Fruit fly (Drosophila melanogaster): ENCODE measurements around the gene Pcyt2.

The Pcyt2 gene

DNA sequence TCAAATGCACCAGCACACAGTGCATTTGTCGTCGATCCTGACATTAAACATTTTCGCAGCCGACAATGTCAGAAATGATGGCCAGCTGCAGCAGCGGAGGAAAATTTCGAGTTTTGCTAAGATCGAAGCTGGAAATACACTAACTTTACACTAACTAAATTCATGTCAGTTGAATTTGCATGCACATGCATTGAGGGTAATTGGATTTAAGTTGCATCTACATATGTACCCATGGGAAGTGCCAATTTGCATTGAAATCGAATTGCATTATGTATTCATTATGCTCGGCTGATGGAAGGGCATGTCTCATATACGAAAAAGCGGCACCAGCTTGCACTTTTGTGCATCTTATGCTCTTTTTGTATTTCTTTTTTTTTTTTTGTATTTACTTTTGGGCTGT, 31.5 kb downstream of the Pcyt2 start:
- TF ChIP-seq h (optimal IDR thresholded peaks at IDR 0.05) (no peak), psq (optimal IDR thresholded peaks at IDR 0.05) (no peak), ttk (optimal IDR thresholded peaks at IDR 0.05) (no peak), Sin3A (optimal IDR thresholded peaks at IDR 0.05) (no peak), Myc (optimal IDR thresholded peaks at IDR 0.05) (no peak), insv (optimal IDR thresholded peaks at IDR 0.05) (no peak)

DNA sequence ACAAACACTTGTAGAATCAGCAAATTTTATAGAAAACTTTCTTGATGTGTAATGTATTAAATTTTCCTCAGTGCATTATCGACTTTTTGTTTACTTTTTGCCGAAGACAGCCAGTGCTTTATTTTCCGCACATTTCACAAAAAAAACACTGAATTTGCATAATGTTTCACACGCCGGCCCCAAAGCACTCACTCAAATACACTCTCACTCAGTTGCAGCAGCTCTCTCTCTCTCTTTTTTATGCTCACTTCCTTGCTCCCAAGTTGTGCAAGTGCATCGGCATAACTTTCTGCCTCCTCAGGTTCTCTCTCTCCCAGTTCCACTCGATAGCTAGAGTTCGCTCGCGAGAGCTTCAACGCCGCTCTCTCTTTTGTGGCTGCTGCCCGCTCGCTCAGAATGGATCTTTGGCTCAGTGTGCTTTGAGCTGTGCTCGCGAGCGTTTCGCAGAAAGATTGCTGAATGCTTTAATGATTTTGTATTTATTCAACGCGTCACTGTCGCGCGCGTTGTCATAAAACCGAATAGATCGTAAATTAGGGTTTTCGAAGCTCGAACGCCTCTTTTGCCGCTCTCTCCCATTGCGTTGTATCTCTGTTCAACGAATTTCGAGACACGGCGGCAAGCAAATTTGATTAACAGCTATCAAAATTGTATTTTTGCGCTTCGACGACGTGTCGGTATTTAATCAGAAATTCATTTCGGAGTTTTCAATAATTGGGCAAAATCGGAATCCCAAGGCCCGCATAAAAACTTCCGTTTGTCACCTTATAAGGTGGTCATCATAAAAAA, 33.2 kb downstream of the Pcyt2 start:
- no peak for TF ChIP-seq insv (optimal IDR thresholded peaks at IDR 0.05)
- no peak for TF ChIP-seq ttk (optimal IDR thresholded peaks at IDR 0.05)
- TF ChIP-seq Sin3A (optimal IDR thresholded peaks at IDR 0.05), result no peak

DNA sequence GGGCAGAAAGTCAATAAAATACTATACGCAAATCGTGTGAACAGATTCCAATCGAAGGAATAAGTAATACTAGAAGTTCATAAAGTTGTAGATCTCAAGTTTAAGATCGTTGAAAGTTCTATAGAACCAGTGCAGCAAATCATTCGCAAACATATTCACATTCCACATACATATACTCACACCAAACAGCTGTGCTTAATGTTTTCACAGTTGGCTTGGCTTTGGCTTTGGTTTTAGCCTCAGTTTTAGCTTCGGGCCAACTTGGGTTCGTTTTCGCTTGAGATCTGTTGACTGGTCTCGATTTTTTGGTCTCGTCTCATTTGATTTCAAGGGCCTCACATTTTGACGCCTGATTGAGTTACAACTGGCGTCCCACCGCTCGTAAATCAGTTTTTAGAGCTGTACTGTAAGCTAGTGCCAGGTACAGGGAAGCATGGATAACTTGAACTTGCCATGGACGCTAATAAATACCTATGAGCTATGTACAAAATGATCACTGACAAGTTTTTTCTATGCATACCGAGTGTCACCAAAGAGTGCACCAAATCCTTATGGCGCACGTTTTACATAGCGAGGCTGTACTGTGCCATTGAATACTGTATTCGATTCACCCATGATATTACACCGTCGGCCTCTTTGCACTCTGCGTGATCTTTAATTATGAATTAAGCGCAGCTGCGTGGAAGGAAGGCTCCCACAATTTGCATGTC, 34.0 kb downstream of the Pcyt2 start:
- no peak for TF ChIP-seq insv (optimal IDR thresholded peaks at IDR 0.05)
- no peak for TF ChIP-seq Sin3A (optimal IDR thresholded peaks at IDR 0.05)
- no peak for TF ChIP-seq ttk (optimal IDR thresholded peaks at IDR 0.05)
- no peak for TF ChIP-seq h (optimal IDR thresholded peaks at IDR 0.05)
- no peak for TF ChIP-seq psq (optimal IDR thresholded peaks at IDR 0.05)
- no peak for TF ChIP-seq Myc (optimal IDR thresholded peaks at IDR 0.05)

DNA sequence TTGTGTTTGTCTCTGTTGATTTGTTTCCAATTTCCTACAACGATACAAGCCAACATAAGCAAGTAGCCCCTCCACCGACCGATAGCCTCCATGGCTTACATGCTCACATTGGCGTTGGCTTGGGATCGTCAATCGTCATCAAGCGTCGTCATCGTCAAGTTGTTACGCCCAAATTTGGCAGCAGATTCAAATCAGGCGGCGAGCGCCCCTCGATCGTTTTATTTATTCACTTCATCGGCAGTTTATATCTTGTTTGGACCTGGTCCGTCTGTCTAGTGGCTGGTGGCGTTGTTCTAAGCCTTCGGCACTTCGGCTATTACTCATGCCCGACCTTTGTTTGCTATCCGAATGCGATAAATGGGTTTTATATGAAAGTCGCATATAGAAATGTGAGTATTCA, 36.9 kb downstream of the Pcyt2 start:
- TF ChIP-seq ttk (optimal IDR thresholded peaks at IDR 0.05) (no peak), Sin3A (optimal IDR thresholded peaks at IDR 0.05) (no peak), insv (optimal IDR thresholded peaks at IDR 0.05) (no peak), h (optimal IDR thresholded peaks at IDR 0.05) (no peak), Myc (optimal IDR thresholded peaks at IDR 0.05) (no peak), psq (optimal IDR thresholded peaks at IDR 0.05) (no peak)

DNA sequence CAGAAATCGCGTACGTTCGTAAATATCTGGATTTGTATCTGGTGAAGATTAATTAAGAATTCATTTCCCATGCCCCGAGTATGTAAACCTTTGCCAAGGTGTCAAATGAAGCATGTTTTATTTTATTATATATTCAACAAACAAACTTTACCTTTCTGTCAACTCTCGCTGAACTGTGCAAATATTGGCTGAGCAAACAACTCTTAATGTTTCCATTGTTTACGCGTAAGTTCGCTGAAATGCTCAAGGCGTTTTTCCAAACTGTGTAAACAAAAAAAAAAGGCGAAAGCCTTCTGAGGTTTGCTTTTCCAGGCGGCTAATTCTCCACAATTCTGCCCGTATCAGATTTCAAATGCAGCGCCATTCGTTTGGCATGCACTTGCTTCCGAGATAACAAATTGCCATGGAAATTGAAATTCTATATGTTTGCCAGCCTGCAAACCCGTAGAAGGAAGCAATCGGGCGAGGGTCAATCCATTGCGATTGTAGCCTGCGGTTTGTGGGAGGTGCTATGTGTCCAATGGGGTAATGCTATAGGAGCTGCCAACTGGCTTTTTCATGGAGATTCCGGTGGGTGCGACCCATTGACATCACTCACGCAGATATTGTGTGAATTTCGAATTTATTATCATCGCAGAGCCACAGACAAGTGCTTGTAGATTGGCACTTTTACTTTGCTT, 38.5 kb downstream of the Pcyt2 start:
- TF ChIP-seq psq (optimal IDR thresholded peaks at IDR 0.05), result no peak
- TF ChIP-seq h (optimal IDR thresholded peaks at IDR 0.05), result no peak
- TF ChIP-seq ttk (optimal IDR thresholded peaks at IDR 0.05), result no peak
- TF ChIP-seq Myc (optimal IDR thresholded peaks at IDR 0.05), result no peak
- no peak for TF ChIP-seq Sin3A (optimal IDR thresholded peaks at IDR 0.05)
- no peak for TF ChIP-seq insv (optimal IDR thresholded peaks at IDR 0.05)

DNA sequence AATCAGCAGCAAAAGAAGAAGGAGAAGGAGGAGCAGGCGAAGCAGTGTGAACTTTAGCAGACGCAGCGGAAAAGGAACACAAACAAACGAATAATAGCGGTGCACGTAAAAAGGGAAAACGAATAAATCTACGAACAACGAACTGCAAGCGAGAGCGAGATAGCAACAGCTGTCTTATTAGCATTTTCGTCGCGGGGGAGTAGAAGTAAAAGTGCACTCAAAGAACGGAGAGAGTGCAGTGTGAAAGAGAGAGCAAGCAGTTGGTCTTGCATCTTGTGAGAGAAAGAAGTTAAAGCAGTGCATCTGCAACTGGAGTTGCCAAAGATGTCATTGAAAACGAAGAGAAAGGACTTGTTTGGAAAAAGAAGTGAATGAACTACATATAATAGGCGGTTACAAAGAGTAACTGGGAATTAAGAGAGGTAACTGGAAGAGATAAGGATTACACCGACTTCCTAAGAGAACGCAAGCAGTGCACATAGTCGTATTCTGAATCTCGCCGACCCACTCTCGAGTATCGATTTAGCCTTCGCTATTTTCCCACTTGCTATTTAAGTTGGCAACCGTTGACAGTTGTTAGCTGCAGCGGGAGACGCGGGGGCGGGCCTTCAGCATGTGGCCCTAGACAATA, 39.6 kb downstream of the Pcyt2 start:
- TF ChIP-seq Sin3A (optimal IDR thresholded peaks at IDR 0.05) (no peak), psq (optimal IDR thresholded peaks at IDR 0.05) (no peak), ttk (optimal IDR thresholded peaks at IDR 0.05) (no peak), insv (optimal IDR thresholded peaks at IDR 0.05) (no peak), h (optimal IDR thresholded peaks at IDR 0.05) (no peak), Myc (optimal IDR thresholded peaks at IDR 0.05) (no peak)

DNA sequence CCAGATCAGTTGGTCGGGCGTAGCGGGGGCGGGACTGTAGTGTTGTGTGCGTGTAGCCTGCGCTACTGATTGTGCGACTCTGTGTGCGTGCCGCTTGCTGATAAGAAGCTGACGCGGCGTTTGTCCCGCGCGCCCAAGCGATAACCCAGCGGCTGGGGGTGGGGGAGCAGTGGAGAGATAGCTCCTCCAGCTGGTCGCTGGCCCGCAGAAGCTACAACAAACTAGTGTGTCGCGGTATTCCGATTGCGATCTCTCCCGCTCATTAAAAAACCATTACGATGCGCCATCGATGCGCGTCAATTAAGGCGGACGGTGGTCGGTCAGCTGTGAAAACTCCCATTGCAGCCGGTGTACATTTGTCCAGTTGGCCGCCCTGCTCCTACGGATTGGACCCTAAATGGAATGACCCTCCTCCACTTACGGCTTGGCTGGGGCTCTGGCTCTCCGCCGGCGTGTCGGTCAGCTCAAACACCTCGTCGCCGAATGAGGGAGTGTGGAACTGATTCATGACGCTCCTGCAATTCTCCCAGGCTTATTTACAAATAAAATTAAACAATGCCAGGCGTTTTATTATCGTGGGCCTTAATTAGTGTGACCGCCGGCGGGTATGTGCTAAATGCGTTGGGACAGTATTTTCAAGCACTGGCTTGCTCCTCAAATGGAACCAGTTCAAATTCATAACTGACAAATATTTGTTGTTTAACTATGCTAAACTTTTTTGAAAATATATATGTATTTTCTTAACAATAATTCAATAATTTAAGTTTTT, 49.0 kb downstream of the Pcyt2 start, which contains the start of gene CG12104:
TSS of gene CG12104 (minus strand) at position 611 of the 769 bp plus-strand sequence.
- TF ChIP-seq Sin3A (optimal IDR thresholded peaks at IDR 0.05) (no peak), insv (optimal IDR thresholded peaks at IDR 0.05) (no peak), psq (optimal IDR thresholded peaks at IDR 0.05) (no peak)

DNA sequence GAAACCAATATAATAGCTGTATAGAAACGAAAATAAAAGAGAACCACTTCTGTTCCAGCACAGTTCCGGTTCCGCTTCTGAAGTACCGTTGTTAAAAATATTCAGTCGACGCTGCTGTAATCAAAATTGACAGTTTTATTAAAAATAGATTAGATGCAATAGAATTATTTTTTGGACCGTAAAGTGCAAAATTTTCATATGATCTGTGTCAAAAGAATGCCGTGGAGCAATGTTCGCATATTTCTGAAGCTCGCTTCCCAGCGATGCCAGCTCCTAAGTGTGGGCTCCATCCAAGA, 49.5 kb downstream of the Pcyt2 start, which contains the start of the genes CG18170 and CG33791:
TSS of gene CG18170 (plus strand) at position 122 of the 296 bp plus-strand sequence.
TSS of gene CG33791 (plus strand) at position 122 of the 296 bp plus-strand sequence.
- no peak for TF ChIP-seq insv (optimal IDR thresholded peaks at IDR 0.05)
- no peak for TF ChIP-seq ttk (optimal IDR thresholded peaks at IDR 0.05)
- TF ChIP-seq h (optimal IDR thresholded peaks at IDR 0.05), result no peak
- no peak for TF ChIP-seq Sin3A (optimal IDR thresholded peaks at IDR 0.05)
- no peak for TF ChIP-seq psq (optimal IDR thresholded peaks at IDR 0.05)
- TF ChIP-seq Myc (optimal IDR thresholded peaks at IDR 0.05), result no peak

Data from Kc167 (cell line).